Fruit fly (Drosophila melanogaster) whole organism, embryonic: ENCODE data around the gene CG14195.

ENCODE experiments used
- BtbVII ChIP-seq: fragments of 200-800 bp; sonication (Bioruptor generic); optimal IDR thresholded peaks from 3 replicates; lab custom pipeline; 2017; ENCODE audit warnings: missing biosample characterization, mild to moderate bottlenecking, missing genetic modification characterization
- CG10366 ChIP-seq: fragments of 200-800 bp; sonication (Bioruptor generic); IDR thresholded peaks from 2 replicates; pipeline ENCODE4 v1.3.6; 2022; ENCODE audit warnings: missing biosample characterization, missing genetic modification characterization
- CG10959 ChIP-seq: fragments of 200-800 bp; sonication (Bioruptor generic); IDR thresholded peaks from 2 replicates; pipeline ENCODE4 v1.3.6; 2022; ENCODE audit warnings: missing biosample characterization, missing genetic modification characterization
- CG11504 ChIP-seq: fragments of 200-800 bp; sonication (Bioruptor generic); optimal IDR thresholded peaks from 3 replicates; lab custom pipeline; 2019; ENCODE audit warnings: missing biosample characterization, mild to moderate bottlenecking, missing genetic modification characterization, moderate library complexity
- CG13287 ChIP-seq: fragments of 200-800 bp; sonication (Bioruptor generic); IDR thresholded peaks from 2 replicates; pipeline ENCODE4 v1.3.6; 2022; ENCODE audit warnings: missing biosample characterization, missing genetic modification characterization; ENCODE audit not compliant: partially characterized antibody
- CG13424 ChIP-seq: fragments of 200-800 bp; sonication (Bioruptor generic); optimal IDR thresholded peaks from 2 replicates; lab custom pipeline; 2019; ENCODE audit warnings: missing biosample characterization, mild to moderate bottlenecking, missing genetic modification characterization, moderate library complexity
- CG13894 ChIP-seq: fragments of 200-800 bp; sonication (Bioruptor generic); optimal IDR thresholded peaks from 3 replicates; lab custom pipeline; 2018; ENCODE audit warnings: missing biosample characterization, mild to moderate bottlenecking, missing genetic modification characterization, moderate library complexity
- CG1603 ChIP-seq: fragments of 200-800 bp; sonication (Bioruptor generic); optimal IDR thresholded peaks from 2 replicates; lab custom pipeline; 2019; ENCODE audit warnings: missing biosample characterization, mild to moderate bottlenecking, missing genetic modification characterization, moderate library complexity
- CG2120 ChIP-seq: fragments of 200-800 bp; sonication (Bioruptor generic); optimal IDR thresholded peaks from 3 replicates; lab custom pipeline; 2016; ENCODE audit warnings: missing biosample characterization, missing genetic modification characterization
- CG32532 ChIP-seq: fragments of 200-800 bp; sonication (Bioruptor generic); IDR thresholded peaks from 2 replicates; pipeline ENCODE4 v1.3.6; 2022; ENCODE audit warnings: missing biosample characterization, missing genetic modification characterization
- CG4730 ChIP-seq: fragments of 200-800 bp; sonication (Bioruptor generic); IDR thresholded peaks from 2 replicates; pipeline ENCODE4 v1.3.6; 2022; ENCODE audit warnings: missing biosample characterization, missing genetic modification characterization
- CG5953 ChIP-seq: fragments of 200-800 bp; sonication (Bioruptor generic); IDR thresholded peaks from 2 replicates; pipeline ENCODE4 v1.3.6; 2022; ENCODE audit warnings: missing biosample characterization, missing genetic modification characterization
- CG8359 ChIP-seq: fragments of 200-800 bp; sonication (Bioruptor generic); optimal IDR thresholded peaks from 2 replicates; lab custom pipeline; 2017; ENCODE audit warnings: missing biosample characterization, mild to moderate bottlenecking, missing genetic modification characterization, borderline replicate concordance
- CG8924 ChIP-seq: fragments of 200-800 bp; optimal IDR thresholded peaks from 3 replicates; lab custom pipeline; 2019; ENCODE audit warnings: missing biosample characterization, mild to moderate bottlenecking, missing genetic modification characterization, moderate library complexity
- D ChIP-seq, 2 experiments: fragments of 200-800 bp in 1 of 2; fragments of >200 bp in 1 of 2; sonication (Bioruptor generic) in 1 of 2; optimal IDR thresholded peaks; 2 replicates in 1 of 2; 3 replicates in 1 of 2; lab custom pipeline; 2017; ENCODE audit warnings: mild to moderate bottlenecking in 1 of 2, missing biosample characterization in 1 of 2, missing genetic modification characterization in 1 of 2, missing genetic modification reagents in 1 of 2
- Deaf1 ChIP-seq: fragments of 200-800 bp; optimal IDR thresholded peaks from 3 replicates; lab custom pipeline; 2019; ENCODE audit warnings: missing biosample characterization, mild to moderate bottlenecking, missing genetic modification characterization, moderate library complexity
- Dip3 ChIP-seq: fragments of 200-800 bp; sonication (Bioruptor generic); optimal IDR thresholded peaks from 3 replicates; lab custom pipeline; 2016; ENCODE audit warnings: missing biosample characterization, missing genetic modification characterization
- Dll ChIP-seq: fragments of 200-800 bp; sonication (Bioruptor generic); IDR thresholded peaks from 4 replicates; pipeline ENCODE4 v1.3.6; 2022; ENCODE audit warnings: missing biosample characterization, missing genetic modification characterization; ENCODE audit not compliant: partially characterized antibody
- E2f2 ChIP-seq: fragments of 200-800 bp; sonication (Bioruptor generic); IDR thresholded peaks from 2 replicates; pipeline ENCODE4 v1.3.6; 2022; ENCODE audit warnings: missing biosample characterization, missing genetic modification characterization
- Ets97D ChIP-seq: fragments of 200-800 bp; sonication (Bioruptor generic); optimal IDR thresholded peaks from 3 replicates; lab custom pipeline; 2016; ENCODE audit warnings: missing biosample characterization, missing genetic modification characterization
- Hsf ChIP-seq: fragments of 200-800 bp; sonication (Bioruptor generic); optimal IDR thresholded peaks from 3 replicates; lab custom pipeline; 2016; ENCODE audit warnings: missing biosample characterization, missing genetic modification characterization
- Lhr ChIP-seq: fragments of 200-800 bp; sonication (Bioruptor generic); optimal IDR thresholded peaks from 3 replicates; lab custom pipeline; 2017; ENCODE audit warnings: mild to moderate bottlenecking, missing biosample characterization, missing genetic modification reagents, missing genetic modification characterization
- Mad ChIP-seq: fragments of 200-800 bp; sonication (Bioruptor generic); optimal IDR thresholded peaks from 2 replicates; lab custom pipeline; 2016; ENCODE audit warnings: missing biosample characterization, missing genetic modification characterization
- PHDP ChIP-seq: fragments of 200-800 bp; sonication (Bioruptor generic); optimal IDR thresholded peaks from 3 replicates; lab custom pipeline; 2018; ENCODE audit warnings: missing biosample characterization, mild to moderate bottlenecking, missing genetic modification characterization, moderate library complexity
- Sox102F ChIP-seq: fragments of 200-800 bp; sonication (Bioruptor generic); optimal IDR thresholded peaks from 2 replicates; lab custom pipeline; 2018; ENCODE audit warnings: missing biosample characterization, mild to moderate bottlenecking, missing genetic modification characterization, moderate library complexity
- Sry-δ ChIP-seq: fragments of 200-800 bp; sonication (Bioruptor generic); optimal IDR thresholded peaks from 2 replicates; lab custom pipeline; 2016; ENCODE audit warnings: missing biosample characterization, missing genetic modification characterization
- Tbp ChIP-seq: fragments of >200 bp; optimal IDR thresholded peaks from 2 replicates; lab custom pipeline; 2018; ENCODE audit warnings: missing biosample characterization, missing genetic modification characterization
- Trl ChIP-seq, 3 experiments: fragments of >200 bp in 2 of 3; fragments of 200-800 bp in 1 of 3; sonication (Bioruptor generic) in 1 of 3; optimal IDR thresholded peaks; 2 replicates in 1 of 3; 3 replicates in 2 of 3; lab custom pipeline; 2016 to 2017; ENCODE audit warnings: missing biosample characterization in 1 of 3, missing genetic modification characterization in 1 of 3
- Xrp1 ChIP-seq: fragments of 200-800 bp; sonication (Bioruptor generic); IDR thresholded peaks from 2 replicates; pipeline ENCODE4 v1.3.6; 2022; ENCODE audit warnings: missing biosample characterization, missing genetic modification characterization
- chinmo ChIP-seq: fragments of 200-800 bp; sonication (Bioruptor generic); IDR thresholded peaks from 4 replicates; pipeline ENCODE4 v1.3.6; 2022; ENCODE audit warnings: missing biosample characterization, missing genetic modification characterization; ENCODE audit not compliant: partially characterized antibody
- danr ChIP-seq: fragments of 200-800 bp; sonication (Bioruptor generic); IDR thresholded peaks from 2 replicates; pipeline ENCODE4 v1.3.6; 2022; ENCODE audit warnings: missing biosample characterization, missing genetic modification characterization
- fd64A ChIP-seq: fragments of 200-800 bp; sonication (Bioruptor generic); optimal IDR thresholded peaks from 3 replicates; lab custom pipeline; 2018; ENCODE audit warnings: missing biosample characterization, mild to moderate bottlenecking, missing genetic modification characterization
- ftz-f1 ChIP-seq: fragments of 200-800 bp; sonication (Bioruptor generic); optimal IDR thresholded peaks from 2 replicates; lab custom pipeline; 2016; ENCODE audit warnings: missing biosample characterization, missing genetic modification characterization
- gem ChIP-seq: fragments of 200-800 bp; sonication (Bioruptor generic); optimal IDR thresholded peaks from 2 replicates; lab custom pipeline; 2019; ENCODE audit warnings: missing biosample characterization, mild to moderate bottlenecking, missing genetic modification characterization, moderate library complexity
- jing ChIP-seq: fragments of 200-800 bp; sonication (Bioruptor generic); optimal IDR thresholded peaks from 2 replicates; lab custom pipeline; 2018; ENCODE audit warnings: missing biosample characterization, mild to moderate bottlenecking, missing genetic modification characterization
- lilli ChIP-seq: fragments of 200-800 bp; sonication (Bioruptor generic); optimal IDR thresholded peaks from 3 replicates; lab custom pipeline; 2016; ENCODE audit warnings: missing biosample characterization, missing genetic modification characterization
- nerfin-1 ChIP-seq: fragments of 200-800 bp; sonication (Bioruptor generic); optimal IDR thresholded peaks from 3 replicates; lab custom pipeline; 2019; ENCODE audit warnings: missing biosample characterization, mild to moderate bottlenecking, missing genetic modification characterization, moderate library complexity
- nom ChIP-seq: fragments of 200-800 bp; sonication (Bioruptor generic); optimal IDR thresholded peaks from 2 replicates; lab custom pipeline; 2017; ENCODE audit warnings: missing biosample characterization, missing genetic modification characterization, mild to moderate bottlenecking, moderate library complexity, missing genetic modification reagents
- oc ChIP-seq: fragments of 200-800 bp; sonication (Bioruptor generic); optimal IDR thresholded peaks from 2 replicates; lab custom pipeline; 2018; ENCODE audit warnings: missing biosample characterization, mild to moderate bottlenecking, missing genetic modification characterization, moderate library complexity
- row ChIP-seq: fragments of 200-800 bp; sonication (Bioruptor generic); IDR thresholded peaks from 3 replicates; pipeline ENCODE4 v1.3.6; 2022; ENCODE audit warnings: missing biosample characterization, missing genetic modification characterization
- seq ChIP-seq: fragments of 200-800 bp; sonication (Bioruptor generic); IDR thresholded peaks from 2 replicates; pipeline ENCODE4 v1.3.6; 2022; ENCODE audit warnings: missing biosample characterization, missing genetic modification characterization
- sisA ChIP-seq: fragments of 200-800 bp; sonication (Bioruptor generic); IDR thresholded peaks from 2 replicates; pipeline ENCODE4 v1.3.6; 2022; ENCODE audit warnings: missing biosample characterization, missing genetic modification characterization
- slbo ChIP-seq: fragments of 200-800 bp; sonication (Bioruptor generic); IDR thresholded peaks from 2 replicates; pipeline ENCODE4 v1.3.6; 2022; ENCODE audit warnings: missing biosample characterization, missing genetic modification characterization
- unpg ChIP-seq: fragments of 200-800 bp; sonication (Bioruptor generic); optimal IDR thresholded peaks from 3 replicates; lab custom pipeline; 2018; ENCODE audit warnings: missing biosample characterization, mild to moderate bottlenecking, missing genetic modification characterization, moderate library complexity

CG14195 gene

DNA sequence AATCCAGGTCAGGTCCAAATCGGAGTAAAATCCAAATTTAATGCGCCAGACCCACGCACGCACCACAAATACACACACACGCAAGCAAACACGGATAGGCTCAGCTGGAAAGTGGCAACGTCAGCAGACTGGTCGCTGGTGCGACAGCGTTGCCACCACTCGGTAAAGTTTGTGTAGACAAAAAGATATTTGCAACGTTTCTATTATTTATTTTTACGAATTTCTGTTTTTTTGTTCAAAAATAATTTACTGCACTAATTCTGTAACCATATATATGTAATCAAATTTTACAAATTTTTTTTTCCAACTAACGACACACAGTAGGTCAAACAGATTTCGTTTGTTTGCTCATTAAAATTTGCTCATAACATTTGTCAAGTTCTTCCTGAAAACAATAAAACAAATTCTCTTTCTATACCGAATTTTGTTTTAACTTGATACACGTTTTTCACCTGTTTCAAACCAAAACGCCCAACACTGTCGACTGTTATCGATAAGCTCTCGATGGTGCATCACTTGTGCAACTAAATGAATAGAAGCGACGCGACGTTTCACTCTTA lies 32.1 kb downstream of the CG14195 start, which contains the start of the genes CG7556 and CG7453 (continued):
- TF ChIP-seq CG10959 (GFP tag; lab: Robert Waterston, UW) (no peak), CG1603 (tag; lab: Kevin White, UChicago) (peak; percentile 12), danr (GFP tag; lab: Robert Waterston, UW) (0 out of 2 replicates have a peak, but pooled peaks have one; percentile 5), E2f2 (GFP tag; lab: Robert Waterston, UW) (peak; percentile 45; the same call in 1 of the 2 replicates)

DNA sequence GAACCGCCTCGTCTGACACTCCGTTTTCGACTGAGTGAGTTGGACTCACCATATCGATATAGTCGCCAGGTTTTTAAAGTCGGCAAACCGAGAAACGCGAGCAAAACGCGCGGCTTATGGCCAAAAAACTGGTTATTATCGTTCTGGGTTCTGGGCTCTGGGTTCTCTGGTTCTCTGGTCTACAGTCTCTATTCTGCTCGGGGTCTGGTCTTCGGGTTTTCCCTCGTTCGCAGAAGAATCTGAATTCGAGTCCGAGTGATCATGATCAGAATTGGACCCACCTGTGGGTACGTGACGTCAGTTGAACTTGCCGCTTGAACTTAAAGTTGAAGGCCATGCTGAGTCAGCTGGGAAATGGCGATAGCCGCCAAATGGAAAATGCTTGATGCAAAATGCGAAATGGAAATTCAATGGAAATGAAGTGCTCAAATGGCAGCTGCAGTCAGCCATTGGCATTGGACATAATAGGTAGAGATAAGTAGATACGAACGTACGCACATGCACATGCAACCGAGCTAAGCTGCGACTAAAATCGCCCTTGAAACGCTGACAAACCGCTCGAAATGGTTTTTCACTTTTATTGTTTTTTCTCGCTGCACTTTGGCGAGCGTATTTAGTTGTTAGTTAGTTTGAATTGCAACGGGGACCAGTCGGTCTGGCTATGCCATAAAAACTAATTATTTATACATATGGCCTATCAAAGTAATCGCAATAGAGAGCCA lies 36.9 kb downstream of the CG14195 start, which contains the start of gene CG33939:
CG33939 (minus strand) TSS at position 51 of the 722 bp plus-strand sequence.
- TF ChIP-seq Hsf (GFP tag; lab: Kevin White, UChicago): no peak
- TF ChIP-seq CG13287 (GFP tag; lab: Robert Waterston, UW): peak; percentile 8; the same call in 1 of the 2 replicates
- peak; percentile 9 for TF ChIP-seq ftz-f1
- peak; percentile 92 for TF ChIP-seq CG13894
- peak; percentile 24; the same call in 1 of the 2 replicates for TF ChIP-seq CG32532 (GFP tag; lab: Robert Waterston, UW)
- 0 out of 4 replicates have a peak, but pooled peaks have one; percentile 73 for TF ChIP-seq chinmo (GFP tag; lab: Robert Waterston, UW)
- TF ChIP-seq Dll: 0 out of 4 replicates have a peak, but pooled peaks have one; percentile 14
- no peak for TF ChIP-seq Sry-δ (GFP tag; lab: Kevin White, UChicago)
- TF ChIP-seq Deaf1 (tag; lab: Kevin White, UChicago): peak; percentile 77
- TF ChIP-seq D (optimal IDR thresholded peaks at IDR 0.05; lab: Kevin White, UChicago): no peak
- no peak for TF ChIP-seq D (GFP tag; optimal IDR thresholded peaks at IDR 0.05; lab: Kevin White, UChicago)
- no peak for TF ChIP-seq Lhr (GFP tag; lab: Kevin White, UChicago)
- peak in 1 of 2 experiments; percentile 1 for TF ChIP-seq Trl (optimal IDR thresholded peaks at IDR 0.05; lab: Kevin White, UChicago)
- no peak for TF ChIP-seq Trl (GFP tag; optimal IDR thresholded peaks at IDR 0.05; lab: Kevin White, UChicago)
- TF ChIP-seq CG8359 (GFP tag; lab: Kevin White, UChicago): peak; percentile 99
- peak; percentile 22 for TF ChIP-seq nom (GFP tag; lab: Kevin White, UChicago)
- peak; percentile 65 for TF ChIP-seq Tbp (GFP tag; lab: Kevin White, UChicago)
- TF ChIP-seq CG13424 (tag; lab: Kevin White, UChicago): no peak
- TF ChIP-seq, all 482 proteins: peak for 11

DNA sequence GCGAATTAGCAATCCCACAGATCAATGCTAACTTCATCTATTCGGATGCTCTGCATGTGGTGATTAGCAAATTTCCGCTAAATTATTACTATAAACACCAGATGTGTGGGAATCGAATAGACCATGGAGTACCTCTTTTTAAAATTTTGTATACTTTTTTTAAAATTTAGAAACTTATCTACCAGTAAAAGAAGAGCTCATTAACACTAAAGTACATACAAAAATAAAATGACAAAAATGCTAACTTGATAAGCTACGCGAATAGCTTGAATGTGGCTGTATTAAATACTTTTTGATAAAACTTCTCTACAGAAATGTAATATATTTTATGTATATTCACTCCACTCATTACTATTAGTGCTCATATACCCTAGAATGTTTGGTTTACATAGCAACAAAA lies 37.8 kb downstream of the CG14195 start:
- TF ChIP-seq oc (tag; lab: Kevin White, UChicago) (no peak), sisA (no peak), CG2120 (peak; percentile 58), BtbVII (GFP tag; lab: Kevin White, UChicago) (no peak), Ets97D (no peak), jing (GFP tag; lab: Kevin White, UChicago) (no peak), seq (GFP tag; lab: Robert Waterston, UW) (no peak), fd64A (GFP tag; lab: Kevin White, UChicago) (no peak), unpg (GFP tag; lab: Kevin White, UChicago) (peak; percentile 19), Sox102F (GFP tag; lab: Kevin White, UChicago) (peak; percentile 11), CG11504 (peak; percentile 25), Mad (GFP tag; lab: Kevin White, UChicago) (no peak), nerfin-1 (tag; lab: Kevin White, UChicago) (no peak), CG4730 (GFP tag; lab: Robert Waterston, UW) (no peak), slbo (GFP tag; lab: Robert Waterston, UW) (0 out of 2 replicates have a peak, but pooled peaks have one; percentile 19), CG5953 (GFP tag; lab: Robert Waterston, UW) (no peak), Xrp1 (GFP tag; lab: Robert Waterston, UW) (no peak), CG8924 (tag; lab: Kevin White, UChicago) (no peak), row (GFP tag; lab: Robert Waterston, UW) (peak; percentile 48), PHDP (tag; lab: Kevin White, UChicago) (peak; percentile 34), gem (peak; percentile 54), Dip3 (no peak), CG32532 (GFP tag; lab: Robert Waterston, UW) (peak; percentile 7; the same call in 1 of the 2 replicates), CG10366 (GFP tag; lab: Robert Waterston, UW) (peak; percentile 8; the same call in 1 of the 2 replicates), lilli (peak; percentile 12)
